Worm (Caenorhabditis elegans): ENCODE measurements around the gene clec-266.

clec-266 gene

ce11 chrX:6607599-6607998 lies 15.1 kb downstream of the clec-266 start:
- no peak for TF ChIP-seq jun-1 (tag; optimal IDR thresholded peaks at IDR 0.05)
- TF ChIP-seq pqm-1 (tag; optimal IDR thresholded peaks at IDR 0.05), result peak; percentile 2
- no peak for TF ChIP-seq unc-98 (GFP tag; IDR thresholded peaks at IDR 0.05)
- TF ChIP-seq lin-35 (GFP tag; optimal IDR thresholded peaks at IDR 0.05), result peak in 1 of 2 experiments; percentile 34
- no peak for TF ChIP-seq ceh-8 (GFP tag; optimal IDR thresholded peaks at IDR 0.05)
- TF ChIP-seq Y116A8C.19 (tag; optimal IDR thresholded peaks at IDR 0.05; ENCODE audit: borderline replicate concordance), result no peak
- no peak for TF ChIP-seq efl-1 (optimal IDR thresholded peaks at IDR 0.05)
- TF ChIP-seq efl-1 (GFP tag; optimal IDR thresholded peaks at IDR 0.05 in 1 of 2), result peak in 1 of 2 experiments; percentile 83
- TF ChIP-seq fos-1 (tag; optimal IDR thresholded peaks at IDR 0.05), result peak; percentile 4
- TF ChIP-seq elt-2 (tag; optimal IDR thresholded peaks at IDR 0.05), result peak; percentile 47

ce11 chrX:6606991-6607390 lies 15.7 kb downstream of the clec-266 start, which contains the start of gene cpr-6:
Gene cpr-6 (plus strand): TSS chrX:6607207.
- TF ChIP-seq lin-35 (GFP tag; optimal IDR thresholded peaks at IDR 0.05) (peak in 1 of 2 experiments; percentile 43), dpl-1 (GFP tag; optimal IDR thresholded peaks at IDR 0.05) (no peak), unc-130 (tag; optimal IDR thresholded peaks at IDR 0.05) (no peak), skn-1 (tag; optimal IDR thresholded peaks at IDR 0.05) (no peak), unc-98 (GFP tag; IDR thresholded peaks at IDR 0.05) (no peak), efl-1 (optimal IDR thresholded peaks at IDR 0.05) (no peak), efl-1 (GFP tag; optimal IDR thresholded peaks at IDR 0.05 in 1 of 2) (peak in 1 of 2 experiments; percentile 73), lin-14 (GFP tag; optimal IDR thresholded peaks at IDR 0.05) (peak; percentile 0), rnt-1 (tag; optimal IDR thresholded peaks at IDR 0.05) (no peak), mdl-1 (tag; optimal IDR thresholded peaks at IDR 0.05) (peak in 1 of 2 experiments; percentile 9), ceh-8 (GFP tag; optimal IDR thresholded peaks at IDR 0.05) (no peak), elt-2 (tag; optimal IDR thresholded peaks at IDR 0.05) (peak; percentile 89), jun-1 (tag; optimal IDR thresholded peaks at IDR 0.05) (peak; percentile 5)

DNA sequence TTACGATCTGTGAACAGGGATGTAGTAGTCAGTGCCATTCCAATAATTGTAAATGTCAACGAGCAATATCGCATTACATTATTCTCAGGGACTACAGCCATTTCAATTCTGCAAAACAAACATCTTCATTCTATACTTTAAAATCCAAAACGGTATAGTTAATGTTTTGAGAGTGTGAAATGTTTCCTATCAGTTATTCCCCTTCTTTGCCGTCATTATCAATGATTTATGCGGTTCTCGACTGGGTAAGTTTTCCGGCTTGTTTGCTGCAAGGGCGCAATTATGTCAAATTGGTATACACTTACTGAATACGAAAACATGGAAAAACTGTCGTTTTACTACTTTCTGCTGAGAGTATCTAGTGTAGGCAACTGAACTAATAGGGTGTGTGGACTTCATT lies 19.6 kb downstream of the clec-266 start, which contains the start of gene F23G4.1:
TSS of gene F23G4.1 (minus strand) at position 101 of the 400 bp plus-strand sequence.
- TF ChIP-seq aha-1 (tag; optimal IDR thresholded peaks at IDR 0.05) (no peak), nhr-19 (GFP tag; conservative IDR thresholded peaks at IDR 0.05) (no peak), pax-3 (tag; optimal IDR thresholded peaks at IDR 0.05) (no peak), alr-1 (tag; optimal IDR thresholded peaks at IDR 0.05; ENCODE audit: borderline replicate concordance) (no peak), isw-1 (GFP tag; IDR thresholded peaks at IDR 0.05) (no peak), C34B4.2 (tag; optimal IDR thresholded peaks at IDR 0.05) (no peak), Y116A8C.19 (tag; optimal IDR thresholded peaks at IDR 0.05; ENCODE audit: borderline replicate concordance) (no peak), fkh-8 (tag; optimal IDR thresholded peaks at IDR 0.05) (no peak), nhr-90 (tag; optimal IDR thresholded peaks at IDR 0.05; ENCODE audit: poor library complexity) (no peak), fkh-10 (GFP tag; optimal IDR thresholded peaks at IDR 0.05) (no peak), efl-3 (GFP tag; optimal IDR thresholded peaks at IDR 0.05) (no peak), ceh-63 (GFP tag; optimal IDR thresholded peaks at IDR 0.05) (no peak), nhr-84 (tag; optimal IDR thresholded peaks at IDR 0.05) (no peak), fos-1 (tag; optimal IDR thresholded peaks at IDR 0.05) (no peak), ceh-82 (tag; optimal IDR thresholded peaks at IDR 0.05) (no peak)

- TF ChIP-seq vab-15 (tag; optimal IDR thresholded peaks at IDR 0.05), result no peak
- TF ChIP-seq ceh-82 (tag; optimal IDR thresholded peaks at IDR 0.05), result no peak
- TF ChIP-seq tlp-1 (tag; optimal IDR thresholded peaks at IDR 0.05), result no peak
- TF ChIP-seq ces-1 (GFP tag; optimal IDR thresholded peaks at IDR 0.05), result no peak
- no peak for TF ChIP-seq C04F5.9 (tag; optimal IDR thresholded peaks at IDR 0.05)
- TF ChIP-seq lin-35 (GFP tag; optimal IDR thresholded peaks at IDR 0.05), result no peak
- no peak for TF ChIP-seq pax-3 (tag; optimal IDR thresholded peaks at IDR 0.05)
- TF ChIP-seq lin-15B (tag; optimal IDR thresholded peaks at IDR 0.05), result no peak
- no peak for TF ChIP-seq zag-1 (tag; optimal IDR thresholded peaks at IDR 0.05)
- no peak for TF ChIP-seq hlh-17 (GFP tag; optimal IDR thresholded peaks at IDR 0.05; ENCODE audit: borderline replicate concordance)
- no peak for TF ChIP-seq ztf-4 (tag; optimal IDR thresholded peaks at IDR 0.05)
These were observed 20.7 kb downstream of the clec-266 start for ce11 chrX:6601967-6602366.

All from whole organism, L1 larva.